Fruit fly (Drosophila melanogaster) whole organism, embryonic: ENCODE measurements around the gene ScpX.

ENCODE experiments used
- Abd-B ChIP-seq: fragments of 200-800 bp; sonication (Bioruptor generic); optimal IDR thresholded peaks from 2 replicates; lab custom pipeline; 2018; ENCODE audit warnings: missing biosample characterization, mild to moderate bottlenecking, missing genetic modification characterization, moderate library complexity
- Aef1 ChIP-seq: fragments of 200-800 bp; sonication (Bioruptor generic); IDR thresholded peaks from 3 replicates; pipeline ENCODE4 v1.3.6; 2022; ENCODE audit warnings: missing biosample characterization, missing genetic modification characterization
- Bgb ChIP-seq: fragments of 200-800 bp; sonication (Bioruptor generic); IDR thresholded peaks from 2 replicates; pipeline ENCODE4 v1.3.6; 2022; ENCODE audit warnings: missing biosample characterization, missing genetic modification characterization; ENCODE audit not compliant: partially characterized antibody
- CG10565 ChIP-seq: fragments of 200-800 bp; sonication (Bioruptor generic); optimal IDR thresholded peaks from 3 replicates; lab custom pipeline; 2016; ENCODE audit warnings: missing biosample characterization, mild to moderate bottlenecking, missing genetic modification characterization
- CG11723 ChIP-seq: fragments of 200-800 bp; sonication (Bioruptor generic); optimal IDR thresholded peaks from 2 replicates; lab custom pipeline; 2017; ENCODE audit warnings: missing biosample characterization, mild to moderate bottlenecking, missing genetic modification characterization
- CG12236 ChIP-seq: fragments of 200-800 bp; sonication (Bioruptor generic); optimal IDR thresholded peaks from 2 replicates; lab custom pipeline; 2016; ENCODE audit warnings: missing biosample characterization, missing genetic modification characterization
- CG12391 ChIP-seq: fragments of 200-800 bp; sonication (Bioruptor generic); optimal IDR thresholded peaks from 3 replicates; lab custom pipeline; 2018; ENCODE audit warnings: missing biosample characterization, mild to moderate bottlenecking, missing genetic modification characterization, moderate library complexity
- CG12744 ChIP-seq: fragments of 200-800 bp; sonication (Bioruptor generic); optimal IDR thresholded peaks from 2 replicates; lab custom pipeline; 2016; ENCODE audit warnings: missing biosample characterization, missing genetic modification characterization
- CG13775 ChIP-seq: fragments of 200-800 bp; sonication (Bioruptor generic); optimal IDR thresholded peaks from 3 replicates; lab custom pipeline; 2017; ENCODE audit warnings: missing biosample characterization, mild to moderate bottlenecking, missing genetic modification characterization
- CG15269 ChIP-seq: fragments of 200-800 bp; sonication (Bioruptor generic); optimal IDR thresholded peaks from 2 replicates; lab custom pipeline; 2018; ENCODE audit warnings: missing biosample characterization, mild to moderate bottlenecking, missing genetic modification characterization, moderate library complexity
- CG1603 ChIP-seq: fragments of 200-800 bp; sonication (Bioruptor generic); optimal IDR thresholded peaks from 2 replicates; lab custom pipeline; 2019; ENCODE audit warnings: missing biosample characterization, mild to moderate bottlenecking, missing genetic modification characterization, moderate library complexity
- CG16815 ChIP-seq: fragments of 200-800 bp; sonication (Bioruptor generic); optimal IDR thresholded peaks from 3 replicates; lab custom pipeline; 2017; ENCODE audit warnings: missing biosample characterization, mild to moderate bottlenecking, missing genetic modification characterization
- CG1832 ChIP-seq: fragments of 200-800 bp; sonication (Bioruptor generic); optimal IDR thresholded peaks from 2 replicates; lab custom pipeline; 2017; ENCODE audit warnings: missing biosample characterization, mild to moderate bottlenecking, missing genetic modification characterization, inconsistent platforms
- CG18619 ChIP-seq: fragments of 200-800 bp; sonication (Bioruptor generic); optimal IDR thresholded peaks from 3 replicates; lab custom pipeline; 2017; ENCODE audit warnings: missing biosample characterization, mild to moderate bottlenecking, missing genetic modification characterization
- CG32767 ChIP-seq: fragments of 200-800 bp; sonication (Bioruptor generic); IDR thresholded peaks from 2 replicates; pipeline ENCODE4 v1.3.6; 2022; ENCODE audit warnings: missing biosample characterization, missing genetic modification characterization
- CG5245 ChIP-seq: fragments of 200-800 bp; sonication (Bioruptor generic); optimal IDR thresholded peaks from 3 replicates; lab custom pipeline; 2016; ENCODE audit warnings: missing biosample characterization, missing genetic modification characterization
- CG6791 ChIP-seq: fragments of 200-800 bp; sonication (Bioruptor generic); IDR thresholded peaks from 3 replicates; pipeline ENCODE4 v1.3.6; 2022; ENCODE audit warnings: missing biosample characterization, missing genetic modification characterization; ENCODE audit not compliant: partially characterized antibody
- CHES-1-like ChIP-seq: fragments of 200-800 bp; sonication (Bioruptor generic); optimal IDR thresholded peaks from 2 replicates; lab custom pipeline; 2016; ENCODE audit warnings: missing biosample characterization, missing genetic modification characterization
- Deaf1 ChIP-seq: fragments of 200-800 bp; optimal IDR thresholded peaks from 3 replicates; lab custom pipeline; 2019; ENCODE audit warnings: missing biosample characterization, mild to moderate bottlenecking, missing genetic modification characterization, moderate library complexity
- Drgx ChIP-seq: fragments of 200-800 bp; sonication (Bioruptor generic); IDR thresholded peaks from 2 replicates; pipeline ENCODE4 v1.3.6; 2022; ENCODE audit warnings: missing biosample characterization, missing genetic modification characterization
- Eip74EF ChIP-seq, 2 experiments: fragments of 200-800 bp in 1 of 2; fragments of >200 bp in 1 of 2; sonication (Bioruptor generic) in 1 of 2; optimal IDR thresholded peaks; 2 replicates each; lab custom pipeline; 2017 to 2019; ENCODE audit warnings: missing biosample characterization in 2 of 2, missing genetic modification characterization in 2 of 2, mild to moderate bottlenecking in 1 of 2, moderate library complexity in 1 of 2
- HLH4C ChIP-seq: fragments of 200-800 bp; sonication (Bioruptor generic); IDR thresholded peaks from 3 replicates; pipeline ENCODE4 v1.3.6; 2022; ENCODE audit warnings: missing biosample characterization, missing genetic modification characterization; ENCODE audit not compliant: partially characterized antibody
- HLH54F ChIP-seq: fragments of 200-800 bp; sonication (Bioruptor generic); optimal IDR thresholded peaks from 3 replicates; lab custom pipeline; 2016; ENCODE audit warnings: missing biosample characterization, missing genetic modification characterization
- Jarid2 ChIP-seq: fragments of 200-800 bp; sonication (Bioruptor generic); optimal IDR thresholded peaks from 3 replicates; lab custom pipeline; 2017; ENCODE audit warnings: mild to moderate bottlenecking, missing biosample characterization, missing genetic modification reagents, missing genetic modification characterization
- MBD-R2 ChIP-seq: fragments of 200-800 bp; sonication (Bioruptor generic); IDR thresholded peaks from 2 replicates; pipeline ENCODE4 v1.3.6; 2022; ENCODE audit warnings: missing biosample characterization, missing genetic modification characterization
- Mes4 ChIP-seq: fragments of 200-800 bp; sonication (Bioruptor generic); optimal IDR thresholded peaks from 2 replicates; lab custom pipeline; 2016; ENCODE audit warnings: missing biosample characterization, missing genetic modification characterization
- Mrtf ChIP-seq: fragments of 200-800 bp; sonication (Bioruptor generic); IDR thresholded peaks from 3 replicates; pipeline ENCODE4 v1.3.6; 2022; ENCODE audit warnings: missing biosample characterization, missing genetic modification characterization
- PHDP ChIP-seq: fragments of 200-800 bp; sonication (Bioruptor generic); optimal IDR thresholded peaks from 3 replicates; lab custom pipeline; 2018; ENCODE audit warnings: missing biosample characterization, mild to moderate bottlenecking, missing genetic modification characterization, moderate library complexity
- Ravus ChIP-seq: fragments of 200-800 bp; sonication (Bioruptor generic); IDR thresholded peaks from 2 replicates; pipeline ENCODE4 v1.3.6; 2022; ENCODE audit warnings: missing biosample characterization, missing genetic modification characterization
- abd-A ChIP-seq: fragments of 200-800 bp; sonication (Bioruptor generic); optimal IDR thresholded peaks from 3 replicates; lab custom pipeline; 2019; ENCODE audit warnings: missing biosample characterization, mild to moderate bottlenecking, missing genetic modification characterization, moderate library complexity
- ac ChIP-seq: fragments of 200-800 bp; sonication (Bioruptor generic); optimal IDR thresholded peaks from 3 replicates; lab custom pipeline; 2017; ENCODE audit warnings: missing biosample characterization, mild to moderate bottlenecking, missing genetic modification characterization
- da ChIP-seq: fragments of 200-800 bp; sonication (Bioruptor generic); optimal IDR thresholded peaks from 2 replicates; lab custom pipeline; 2016; ENCODE audit warnings: missing biosample characterization, missing genetic modification characterization
- gcm2 ChIP-seq: fragments of 200-800 bp; sonication (Bioruptor generic); optimal IDR thresholded peaks from 2 replicates; lab custom pipeline; 2016; ENCODE audit warnings: missing biosample characterization, missing genetic modification characterization
- insv ChIP-seq, 2 experiments: fragments of 200-800 bp; sonication (Bioruptor generic); optimal IDR thresholded peaks; 3 replicates each; lab custom pipeline; 2016 to 2018; ENCODE audit warnings: missing biosample characterization in 2 of 2, missing genetic modification characterization in 2 of 2
- lab ChIP-seq: fragments of 200-800 bp; sonication (Bioruptor generic); optimal IDR thresholded peaks from 3 replicates; lab custom pipeline; 2017; ENCODE audit warnings: missing biosample characterization, missing genetic modification characterization, mild to moderate bottlenecking, moderate library complexity, missing genetic modification reagents
- maf-S ChIP-seq: fragments of 200-800 bp; sonication (Bioruptor generic); optimal IDR thresholded peaks from 2 replicates; lab custom pipeline; 2016; ENCODE audit warnings: missing biosample characterization, missing genetic modification characterization
- nau ChIP-seq: fragments of 200-800 bp; sonication (Bioruptor generic); optimal IDR thresholded peaks from 3 replicates; lab custom pipeline; 2017; ENCODE audit warnings: missing biosample characterization, mild to moderate bottlenecking, missing genetic modification characterization, missing genetic modification reagents
- nerfin-2 ChIP-seq: fragments of 200-800 bp; sonication (Bioruptor generic); IDR thresholded peaks from 2 replicates; pipeline ENCODE4 v1.3.6; 2022; ENCODE audit warnings: missing biosample characterization, missing genetic modification characterization; ENCODE audit not compliant: partially characterized antibody
- nmo ChIP-seq: fragments of 200-800 bp; sonication (Bioruptor generic); optimal IDR thresholded peaks from 2 replicates; lab custom pipeline; 2018; ENCODE audit warnings: missing biosample characterization, mild to moderate bottlenecking, missing genetic modification characterization, moderate library complexity
- repo ChIP-seq: fragments of 200-800 bp; sonication (Bioruptor generic); optimal IDR thresholded peaks from 2 replicates; lab custom pipeline; 2016; ENCODE audit warnings: missing biosample characterization, missing genetic modification characterization
- rib ChIP-seq: fragments of 200-800 bp; sonication (Bioruptor generic); IDR thresholded peaks from 2 replicates; pipeline ENCODE4 v1.3.6; 2022; ENCODE audit warnings: missing biosample characterization, missing genetic modification characterization
- sd ChIP-seq: fragments of 200-800 bp; sonication (Bioruptor generic); optimal IDR thresholded peaks from 3 replicates; lab custom pipeline; 2018; ENCODE audit warnings: missing biosample characterization, mild to moderate bottlenecking, missing genetic modification characterization, moderate library complexity
- sug ChIP-seq: fragments of 200-800 bp; optimal IDR thresholded peaks from 2 replicates; lab custom pipeline; 2019; ENCODE audit warnings: missing biosample characterization, mild to moderate bottlenecking, missing genetic modification characterization, moderate library complexity
- tap ChIP-seq: fragments of 200-800 bp; optimal IDR thresholded peaks from 3 replicates; lab custom pipeline; 2019; ENCODE audit warnings: missing biosample characterization, mild to moderate bottlenecking, missing genetic modification characterization, moderate library complexity
- tio ChIP-seq: fragments of 200-800 bp; sonication (Bioruptor generic); optimal IDR thresholded peaks from 2 replicates; lab custom pipeline; 2017; ENCODE audit warnings: missing biosample characterization, missing genetic modification characterization, inconsistent platforms
- tup ChIP-seq: fragments of 200-800 bp; sonication (Bioruptor generic); optimal IDR thresholded peaks from 2 replicates; lab custom pipeline; 2016; ENCODE audit warnings: missing biosample characterization, mild to moderate bottlenecking, missing genetic modification characterization, moderate library complexity
- unpg ChIP-seq: fragments of 200-800 bp; sonication (Bioruptor generic); optimal IDR thresholded peaks from 3 replicates; lab custom pipeline; 2018; ENCODE audit warnings: missing biosample characterization, mild to moderate bottlenecking, missing genetic modification characterization, moderate library complexity

Gene ScpX

dm6 chr2L:18830587-18831528, at the start of gene ScpX, which contains the start of gene CG17597 (continued):
- TF ChIP-seq Mrtf (GFP tag; lab: Robert Waterston, UW) = 0 out of 3 replicates have a peak, but pooled peaks have one; percentile 16
- no peak for TF ChIP-seq rib (GFP tag; lab: Robert Waterston, UW)
- TF ChIP-seq HLH4C (GFP tag; lab: Robert Waterston, UW) = peak; percentile 90
- peak; percentile 70 for TF ChIP-seq CG15269 (tag; lab: Kevin White, UChicago)
- TF ChIP-seq da = peak; percentile 43
- TF ChIP-seq HLH54F = peak; percentile 68
- TF ChIP-seq CG11723 (GFP tag; lab: Kevin White, UChicago) = no peak
- TF ChIP-seq MBD-R2 = peak; percentile 61
- TF ChIP-seq maf-S (GFP tag; lab: Kevin White, UChicago) = peak; percentile 60
- TF ChIP-seq Jarid2 (GFP tag; lab: Kevin White, UChicago) = no peak
- no peak for TF ChIP-seq nau (GFP tag; lab: Kevin White, UChicago)
- peak; percentile 57 for TF ChIP-seq CHES-1-like (GFP tag; lab: Kevin White, UChicago)
- peak; percentile 76 for TF ChIP-seq sug (tag; lab: Kevin White, UChicago)
- TF ChIP-seq Drgx (GFP tag; lab: Robert Waterston, UW) = no peak
- no peak for TF ChIP-seq Ravus
- no peak for TF ChIP-seq Deaf1
- no peak for TF ChIP-seq CG10565 (GFP tag; lab: Kevin White, UChicago)
- peak; percentile 82 for TF ChIP-seq nerfin-2
- peak in 1 of 2 experiments; percentile 35 for TF ChIP-seq insv (GFP tag; optimal IDR thresholded peaks at IDR 0.05; lab: Kevin White, UChicago)
- peak; percentile 11 for TF ChIP-seq Mes4
- TF ChIP-seq tup = peak; percentile 37
- peak; percentile 54 for TF ChIP-seq PHDP (tag; lab: Kevin White, UChicago)
- TF ChIP-seq tio = no peak
- no peak for TF ChIP-seq abd-A (tag; lab: Kevin White, UChicago)
- TF ChIP-seq CG12236 (GFP tag; lab: Kevin White, UChicago) = no peak
- peak; percentile 22 for TF ChIP-seq CG5245 (GFP tag; lab: Kevin White, UChicago)
- peak; percentile 75 for TF ChIP-seq lab (GFP tag; lab: Kevin White, UChicago)
- TF ChIP-seq CG16815 (GFP tag; lab: Kevin White, UChicago) = peak; percentile 26
- TF ChIP-seq Bgb (GFP tag; lab: Robert Waterston, UW) = peak; percentile 90
- peak; percentile 74 for TF ChIP-seq CG13775
- TF ChIP-seq CG12391 (tag; lab: Kevin White, UChicago) = peak; percentile 80
- no peak for TF ChIP-seq CG12744 (GFP tag; lab: Kevin White, UChicago)
- peak; percentile 69 for TF ChIP-seq Abd-B
- peak; percentile 91 for TF ChIP-seq CG6791 (GFP tag; lab: Robert Waterston, UW)
- peak; percentile 45 for TF ChIP-seq CG1603
- peak; percentile 45 for TF ChIP-seq gcm2 (GFP tag; lab: Kevin White, UChicago)
- peak; percentile 81 for TF ChIP-seq nmo (GFP tag; lab: Kevin White, UChicago)
- no peak for TF ChIP-seq sd (tag; lab: Kevin White, UChicago)
- peak; percentile 68 for TF ChIP-seq unpg (GFP tag; lab: Kevin White, UChicago)
- TF ChIP-seq ac (GFP tag; lab: Kevin White, UChicago) = no peak
- TF ChIP-seq Eip74EF (GFP tag; optimal IDR thresholded peaks at IDR 0.05; lab: Kevin White, UChicago) = no peak
- TF ChIP-seq Aef1 (GFP tag; lab: Robert Waterston, UW) = 0 out of 3 replicates have a peak, but pooled peaks have one; percentile 21
- no peak for TF ChIP-seq CG1832 (GFP tag; lab: Kevin White, UChicago)
- no peak for TF ChIP-seq tap (tag; lab: Kevin White, UChicago)
- TF ChIP-seq repo = peak; percentile 63
- no peak for TF ChIP-seq CG32767 (GFP tag; lab: Robert Waterston, UW)
- TF ChIP-seq CG18619 (GFP tag; lab: Kevin White, UChicago) = peak; percentile 44
